Fruit fly (Drosophila melanogaster) whole organism, pupa: ENCODE measurements around the gene Ubc87F.

Experiments used
- CG32121 ChIP-seq: fragments of 200-800 bp; sonication (Bioruptor generic); IDR thresholded peaks from 2 replicates; pipeline ENCODE4 v1.3.6; 2022; ENCODE audit warnings: missing biosample characterization, missing genetic modification characterization
- CG34367 ChIP-seq: fragments of 200-800 bp; sonication (Bioruptor generic); optimal IDR thresholded peaks from 2 replicates; lab custom pipeline; 2018; ENCODE audit warnings: missing biosample characterization, mild to moderate bottlenecking, missing genetic modification characterization
- D1 ChIP-seq: fragments of 200-800 bp; sonication (Bioruptor generic); optimal IDR thresholded peaks from 2 replicates; lab custom pipeline; 2018; ENCODE audit warnings: missing biosample characterization, mild to moderate bottlenecking, missing genetic modification characterization, moderate library complexity
- EcR ChIP-seq: fragments of 200-800 bp; sonication (Bioruptor generic); optimal IDR thresholded peaks from 3 replicates; lab custom pipeline; 2019; ENCODE audit warnings: missing biosample characterization, missing genetic modification characterization, mild to moderate bottlenecking, moderate library complexity, missing genetic modification reagents
- Snoo ChIP-seq: fragments of 200-800 bp; sonication (Bioruptor generic); optimal IDR thresholded peaks from 3 replicates; lab custom pipeline; 2017; ENCODE audit warnings: missing biosample characterization, mild to moderate bottlenecking, missing genetic modification characterization, inconsistent platforms

DNA sequence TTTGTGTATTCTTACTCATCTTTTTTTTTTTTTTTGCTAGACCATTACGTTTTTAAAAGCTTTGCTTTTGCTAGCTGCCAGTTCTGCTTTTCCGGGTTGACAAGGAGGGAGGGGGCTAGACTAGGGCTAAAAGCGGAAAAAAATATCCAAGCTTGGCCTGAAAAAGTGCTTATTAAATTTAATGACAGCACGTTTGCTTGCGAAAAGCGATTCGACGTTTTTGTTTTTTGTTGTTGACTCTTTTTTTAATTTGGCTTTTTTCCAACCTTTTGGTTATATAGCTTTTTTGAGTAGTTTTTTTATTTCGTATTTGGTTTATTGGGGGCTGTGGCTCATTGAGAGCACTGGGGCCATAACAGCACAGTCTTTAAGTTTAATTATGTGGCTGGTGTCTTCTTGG is 4.5 kb upstream of the Ubc87F start:
- TF ChIP-seq D1 (tag; lab: Kevin White, UChicago) (no peak), CG32121 (GFP tag; lab: Robert Waterston, UW) (no peak), EcR (no peak), Snoo (tag; lab: Kevin White, UChicago) (no peak), CG34367 (tag; lab: Kevin White, UChicago) (no peak)
